Fruit fly (Drosophila melanogaster): Measurements from ENCODE around the gene CG15365.
A peak's percentile ranks its signal among the peaks of the same experiment; 100 is the strongest.

Gene CG15365

dm6 chrX:9062665-9063064 lies 5.1 kb downstream of the CG15365 start (continued):
- TF ChIP-seq CG6792 (GFP tag; optimal IDR thresholded peaks at IDR 0.05) = peak; percentile 51
- peak; percentile 41 to 58 for TF ChIP-seq ss (GFP tag; optimal IDR thresholded peaks at IDR 0.05)
- peak; percentile 46 for TF ChIP-seq CG8632 (GFP tag; optimal IDR thresholded peaks at IDR 0.05)
- no peak for TF ChIP-seq Eip93F (GFP tag; optimal IDR thresholded peaks at IDR 0.05)
- peak; percentile 90 for TF ChIP-seq Eip78C (GFP tag)
- TF ChIP-seq vri (GFP tag; optimal IDR thresholded peaks at IDR 0.05) = peak; percentile 43
- TF ChIP-seq topi (GFP tag; optimal IDR thresholded peaks at IDR 0.05) = peak; percentile 20
- no peak for TF ChIP-seq CG11762 (GFP tag; optimal IDR thresholded peaks at IDR 0.05; ENCODE audit: insufficient read depth)
- no peak for TF ChIP-seq CG6276 (GFP tag; optimal IDR thresholded peaks at IDR 0.05)
- no peak for TF ChIP-seq Hr38 (GFP tag; optimal IDR thresholded peaks at IDR 0.05)
- TF ChIP-seq Smox (GFP tag; optimal IDR thresholded peaks at IDR 0.05) = peak; percentile 57
- peak; percentile 59 for TF ChIP-seq CG32006 (GFP tag; optimal IDR thresholded peaks at IDR 0.05)
- no peak for TF ChIP-seq CG9139 (GFP tag; optimal IDR thresholded peaks at IDR 0.05)
- TF ChIP-seq CG31627 (GFP tag; optimal IDR thresholded peaks at IDR 0.05) = peak; percentile 34
- TF ChIP-seq CG16779 (tag; optimal IDR thresholded peaks at IDR 0.05) = no peak
- TF ChIP-seq Sox14 (GFP tag; optimal IDR thresholded peaks at IDR 0.05) = peak; percentile 20
- TF ChIP-seq Hr4 (GFP tag; optimal IDR thresholded peaks at IDR 0.05) = peak; percentile 21
- TF ChIP-seq OdsH (GFP tag; optimal IDR thresholded peaks at IDR 0.05) = peak; percentile 63
- no peak for TF ChIP-seq CG7368 (GFP tag; optimal IDR thresholded peaks at IDR 0.05)
- peak; percentile 65 for TF ChIP-seq Met (GFP tag; optimal IDR thresholded peaks at IDR 0.05)
- peak; percentile 53 for TF ChIP-seq CG11294 (GFP tag; IDR thresholded peaks at IDR 0.05)
- no peak for TF ChIP-seq CG11902 (GFP tag; optimal IDR thresholded peaks at IDR 0.05)
- peak; percentile 27 for TF ChIP-seq Ets96B (tag; optimal IDR thresholded peaks at IDR 0.05)
- TF ChIP-seq CG3919 (GFP tag; optimal IDR thresholded peaks at IDR 0.05) = peak; percentile 41
- peak; percentile 65 for TF ChIP-seq eg (GFP tag; IDR thresholded peaks at IDR 0.05)
- peak; percentile 35 for TF ChIP-seq Hr39 (GFP tag; optimal IDR thresholded peaks at IDR 0.05)
- peak; percentile 23 for TF ChIP-seq Ets21C (GFP tag; optimal IDR thresholded peaks at IDR 0.05)
- TF ChIP-seq fd85E (GFP tag; optimal IDR thresholded peaks at IDR 0.05) = no peak
- TF ChIP-seq achi (GFP tag; optimal IDR thresholded peaks at IDR 0.05) = peak; percentile 72
- TF ChIP-seq net (GFP tag; optimal IDR thresholded peaks at IDR 0.05) = peak; percentile 48
- TF ChIP-seq salr (GFP tag; optimal IDR thresholded peaks at IDR 0.05) = peak in 1 of 2 experiments; percentile 2
- TF ChIP-seq spab (GFP tag; optimal IDR thresholded peaks at IDR 0.05) = peak; percentile 20
- peak; percentile 64 for TF ChIP-seq CG10631 (GFP tag; optimal IDR thresholded peaks at IDR 0.05)
- peak; percentile 53 for TF ChIP-seq CG34406 (GFP tag; optimal IDR thresholded peaks at IDR 0.05)
- TF ChIP-seq CG15336 (GFP tag; IDR thresholded peaks at IDR 0.05) = peak; percentile 74
- TF ChIP-seq CG10669 (GFP tag; optimal IDR thresholded peaks at IDR 0.05) = peak; percentile 41
- peak; percentile 50 for TF ChIP-seq Sox102F (GFP tag; optimal IDR thresholded peaks at IDR 0.05)

- TF ChIP-seq svp (GFP tag) (peak; percentile 62), CG34406 (GFP tag; optimal IDR thresholded peaks at IDR 0.05) (peak; percentile 13), CG8119 (GFP tag; IDR thresholded peaks at IDR 0.05) (peak; percentile 62), Blimp-1 (GFP tag; optimal IDR thresholded peaks at IDR 0.05) (no peak), Sox15 (GFP tag; optimal IDR thresholded peaks at IDR 0.05) (no peak), fd59A (GFP tag; optimal IDR thresholded peaks at IDR 0.05) (no peak), ss (GFP tag; optimal IDR thresholded peaks at IDR 0.05) (peak in 1 of 2 experiments; percentile 34), CG10669 (GFP tag; optimal IDR thresholded peaks at IDR 0.05) (peak; percentile 37), Smox (GFP tag; optimal IDR thresholded peaks at IDR 0.05) (peak; percentile 17), CG1621 (tag; optimal IDR thresholded peaks at IDR 0.05) (no peak), CG16779 (tag; optimal IDR thresholded peaks at IDR 0.05) (peak; percentile 30), OdsH (GFP tag; optimal IDR thresholded peaks at IDR 0.05) (peak; percentile 45), acj6 (GFP tag; optimal IDR thresholded peaks at IDR 0.05) (peak; percentile 24), Hr4 (GFP tag; optimal IDR thresholded peaks at IDR 0.05) (peak; percentile 71), Eip78C (GFP tag) (peak; percentile 85), esn (GFP tag; optimal IDR thresholded peaks at IDR 0.05) (peak; percentile 35), Sox14 (GFP tag; optimal IDR thresholded peaks at IDR 0.05) (no peak), achi (GFP tag; optimal IDR thresholded peaks at IDR 0.05) (peak; percentile 31), cyc (GFP tag; optimal IDR thresholded peaks at IDR 0.05) (no peak), CG11902 (GFP tag; optimal IDR thresholded peaks at IDR 0.05) (no peak), Eip75B (GFP tag; optimal IDR thresholded peaks at IDR 0.05) (peak; percentile 39), salr (GFP tag; optimal IDR thresholded peaks at IDR 0.05) (peak in 1 of 2 experiments; percentile 40), CG6163 (GFP tag; IDR thresholded peaks at IDR 0.05) (0 out of 3 replicates have a peak, but pooled peaks have one; percentile 19), CG6792 (GFP tag; optimal IDR thresholded peaks at IDR 0.05) (peak; percentile 24), CG3032 (tag; optimal IDR thresholded peaks at IDR 0.05) (peak; percentile 1), pdm3 (GFP tag; optimal IDR thresholded peaks at IDR 0.05) (peak; percentile 42), fkh (GFP tag; optimal IDR thresholded peaks at IDR 0.05) (no peak)
Observed at dm6 chrX:9061299-9061698, 6.5 kb downstream of the CG15365 start.
